Fruit fly (Drosophila melanogaster) whole organism, embryonic: Measurements from ENCODE around the gene CG42759.

Experiments used
- B-H1 ChIP-seq: fragments of 200-800 bp; sonication (Bioruptor generic); IDR thresholded peaks from 3 replicates; pipeline ENCODE4 v1.3.6; 2022; ENCODE audit warnings: missing biosample characterization, missing genetic modification characterization
- BEAF-32 ChIP-seq: fragments of 200-800 bp; sonication (Bioruptor generic); optimal IDR thresholded peaks from 3 replicates; lab custom pipeline; 2017; ENCODE audit warnings: missing biosample characterization, missing genetic modification characterization, mild to moderate bottlenecking, moderate library complexity, missing genetic modification reagents
- Bdp1 ChIP-seq: fragments of 200-800 bp; sonication (Bioruptor generic); optimal IDR thresholded peaks from 3 replicates; lab custom pipeline; 2016; ENCODE audit warnings: missing biosample characterization, missing genetic modification characterization
- Bgb ChIP-seq: fragments of 200-800 bp; sonication (Bioruptor generic); IDR thresholded peaks from 2 replicates; pipeline ENCODE4 v1.3.6; 2022; ENCODE audit warnings: missing biosample characterization, missing genetic modification characterization; ENCODE audit not compliant: partially characterized antibody
- CG10147 ChIP-seq: fragments of 200-800 bp; sonication (Bioruptor generic); optimal IDR thresholded peaks from 2 replicates; lab custom pipeline; 2019; ENCODE audit warnings: missing biosample characterization, mild to moderate bottlenecking, missing genetic modification characterization, moderate library complexity
- CG11504 ChIP-seq: fragments of 200-800 bp; sonication (Bioruptor generic); optimal IDR thresholded peaks from 3 replicates; lab custom pipeline; 2019; ENCODE audit warnings: missing biosample characterization, mild to moderate bottlenecking, missing genetic modification characterization, moderate library complexity
- CG12219 ChIP-seq: fragments of 200-800 bp; sonication (Bioruptor generic); optimal IDR thresholded peaks from 3 replicates; lab custom pipeline; 2018; ENCODE audit warnings: missing biosample characterization, mild to moderate bottlenecking, missing genetic modification characterization
- CG15073 ChIP-seq: fragments of 200-800 bp; sonication (Bioruptor generic); optimal IDR thresholded peaks from 2 replicates; lab custom pipeline; 2016; ENCODE audit warnings: missing biosample characterization, missing genetic modification characterization
- CG17802 ChIP-seq: fragments of 200-800 bp; sonication (Bioruptor generic); optimal IDR thresholded peaks from 2 replicates; lab custom pipeline; 2018; ENCODE audit warnings: missing biosample characterization, mild to moderate bottlenecking, missing genetic modification characterization, moderate library complexity
- CG2120 ChIP-seq: fragments of 200-800 bp; sonication (Bioruptor generic); optimal IDR thresholded peaks from 3 replicates; lab custom pipeline; 2016; ENCODE audit warnings: missing biosample characterization, missing genetic modification characterization
- CG2129 ChIP-seq: fragments of 200-800 bp; sonication (Bioruptor generic); IDR thresholded peaks from 2 replicates; pipeline ENCODE4 v1.3.6; 2022; ENCODE audit warnings: missing biosample characterization, missing genetic modification characterization; ENCODE audit not compliant: partially characterized antibody
- CG2199 ChIP-seq: fragments of 200-800 bp; sonication (Bioruptor generic); IDR thresholded peaks from 3 replicates; pipeline ENCODE4 v1.3.6; 2022; ENCODE audit warnings: missing biosample characterization, missing genetic modification characterization
- CG30403 ChIP-seq: fragments of 200-800 bp; sonication (Bioruptor generic); optimal IDR thresholded peaks from 3 replicates; lab custom pipeline; 2016; ENCODE audit warnings: missing biosample characterization, missing genetic modification characterization
- CG4404 ChIP-seq: fragments of 200-800 bp; sonication (Bioruptor generic); IDR thresholded peaks from 2 replicates; pipeline ENCODE4 v1.3.6; 2022; ENCODE audit warnings: missing biosample characterization, missing genetic modification characterization
- CG4617 ChIP-seq: fragments of 200-800 bp; sonication (Bioruptor generic); optimal IDR thresholded peaks from 3 replicates; lab custom pipeline; 2016; ENCODE audit warnings: missing biosample characterization, missing genetic modification characterization, borderline replicate concordance
- CG4730 ChIP-seq: fragments of 200-800 bp; sonication (Bioruptor generic); IDR thresholded peaks from 2 replicates; pipeline ENCODE4 v1.3.6; 2022; ENCODE audit warnings: missing biosample characterization, missing genetic modification characterization
- CG4854 ChIP-seq: fragments of 200-800 bp; sonication (Bioruptor generic); optimal IDR thresholded peaks from 2 replicates; lab custom pipeline; 2016; ENCODE audit warnings: missing biosample characterization, missing genetic modification characterization, inconsistent platforms
- CG6254 ChIP-seq: fragments of 200-800 bp; sonication (Bioruptor generic); optimal IDR thresholded peaks from 3 replicates; lab custom pipeline; 2017; ENCODE audit warnings: mild to moderate bottlenecking, missing biosample characterization, missing genetic modification reagents, missing genetic modification characterization
- CG7839 ChIP-seq: fragments of 200-800 bp; sonication (Bioruptor generic); optimal IDR thresholded peaks from 3 replicates; lab custom pipeline; 2018; ENCODE audit warnings: missing biosample characterization, mild to moderate bottlenecking, missing genetic modification characterization, moderate library complexity
- CG8359 ChIP-seq: fragments of 200-800 bp; sonication (Bioruptor generic); optimal IDR thresholded peaks from 2 replicates; lab custom pipeline; 2017; ENCODE audit warnings: missing biosample characterization, mild to moderate bottlenecking, missing genetic modification characterization, borderline replicate concordance
- CG8388 ChIP-seq: fragments of 200-800 bp; sonication (Bioruptor generic); optimal IDR thresholded peaks from 2 replicates; lab custom pipeline; 2019; ENCODE audit warnings: missing biosample characterization, mild to moderate bottlenecking, missing genetic modification characterization, moderate library complexity
- CG8924 ChIP-seq: fragments of 200-800 bp; optimal IDR thresholded peaks from 3 replicates; lab custom pipeline; 2019; ENCODE audit warnings: missing biosample characterization, mild to moderate bottlenecking, missing genetic modification characterization, moderate library complexity
- CoRest ChIP-seq: fragments of 200-800 bp; sonication (Bioruptor generic); optimal IDR thresholded peaks from 3 replicates; lab custom pipeline; 2018; ENCODE audit warnings: missing biosample characterization, mild to moderate bottlenecking, missing genetic modification characterization, moderate library complexity
- Deaf1 ChIP-seq: fragments of 200-800 bp; optimal IDR thresholded peaks from 3 replicates; lab custom pipeline; 2019; ENCODE audit warnings: missing biosample characterization, mild to moderate bottlenecking, missing genetic modification characterization, moderate library complexity
- Dek ChIP-seq: fragments of 200-800 bp; sonication (Bioruptor generic); optimal IDR thresholded peaks from 3 replicates; lab custom pipeline; 2019; ENCODE audit warnings: missing biosample characterization, mild to moderate bottlenecking, missing genetic modification characterization, moderate library complexity
- Dll ChIP-seq: fragments of 200-800 bp; sonication (Bioruptor generic); IDR thresholded peaks from 4 replicates; pipeline ENCODE4 v1.3.6; 2022; ENCODE audit warnings: missing biosample characterization, missing genetic modification characterization; ENCODE audit not compliant: partially characterized antibody
- E2f1 ChIP-seq: fragments of 200-800 bp; sonication (Bioruptor generic); IDR thresholded peaks from 2 replicates; pipeline ENCODE4 v1.3.6; 2022; ENCODE audit warnings: missing biosample characterization, missing genetic modification characterization
- E2f2 ChIP-seq: fragments of 200-800 bp; sonication (Bioruptor generic); IDR thresholded peaks from 2 replicates; pipeline ENCODE4 v1.3.6; 2022; ENCODE audit warnings: missing biosample characterization, missing genetic modification characterization
- Fer2 ChIP-seq: fragments of 200-800 bp; sonication (Bioruptor generic); optimal IDR thresholded peaks from 2 replicates; lab custom pipeline; 2018; ENCODE audit warnings: missing biosample characterization, mild to moderate bottlenecking, missing genetic modification characterization, moderate library complexity
- HLH4C ChIP-seq: fragments of 200-800 bp; sonication (Bioruptor generic); IDR thresholded peaks from 3 replicates; pipeline ENCODE4 v1.3.6; 2022; ENCODE audit warnings: missing biosample characterization, missing genetic modification characterization; ENCODE audit not compliant: partially characterized antibody
- ac ChIP-seq: fragments of 200-800 bp; sonication (Bioruptor generic); optimal IDR thresholded peaks from 3 replicates; lab custom pipeline; 2017; ENCODE audit warnings: missing biosample characterization, mild to moderate bottlenecking, missing genetic modification characterization
- ato ChIP-seq: fragments of 200-800 bp; sonication (Bioruptor generic); IDR thresholded peaks from 2 replicates; pipeline ENCODE4 v1.3.6; 2022; ENCODE audit warnings: missing biosample characterization, missing genetic modification characterization; ENCODE audit not compliant: partially characterized antibody
- crc ChIP-seq: fragments of 200-800 bp; sonication (Bioruptor generic); optimal IDR thresholded peaks from 2 replicates; lab custom pipeline; 2016; ENCODE audit warnings: missing biosample characterization, missing genetic modification characterization
- eve ChIP-seq, 2 experiments: fragments of >200 bp; optimal IDR thresholded peaks; 2 replicates each; lab custom pipeline; 2017; ENCODE audit warnings: missing biosample characterization in 2 of 2, missing genetic modification characterization in 2 of 2
- fru ChIP-seq: fragments of >200 bp; optimal IDR thresholded peaks from 2 replicates; lab custom pipeline; 2017
- insv ChIP-seq, 2 experiments: fragments of 200-800 bp; sonication (Bioruptor generic); optimal IDR thresholded peaks; 3 replicates each; lab custom pipeline; 2016 to 2018; ENCODE audit warnings: missing biosample characterization in 2 of 2, missing genetic modification characterization in 2 of 2
- lilli ChIP-seq: fragments of 200-800 bp; sonication (Bioruptor generic); optimal IDR thresholded peaks from 3 replicates; lab custom pipeline; 2016; ENCODE audit warnings: missing biosample characterization, missing genetic modification characterization
- lola ChIP-seq, 3 experiments: fragments of >200 bp in 2 of 3; fragments of 200-800 bp in 1 of 3; sonication (Bioruptor generic) in 1 of 3; optimal IDR thresholded peaks; 2 replicates each; lab custom pipeline; 2017 to 2019; ENCODE audit warnings: missing biosample characterization in 3 of 3, missing genetic modification characterization in 3 of 3, mild to moderate bottlenecking in 1 of 3, moderate library complexity in 1 of 3
- mirr ChIP-seq: fragments of 200-800 bp; sonication (Bioruptor generic); optimal IDR thresholded peaks from 3 replicates; lab custom pipeline; 2018; ENCODE audit warnings: missing biosample characterization, mild to moderate bottlenecking, missing genetic modification characterization
- nmo ChIP-seq: fragments of 200-800 bp; sonication (Bioruptor generic); optimal IDR thresholded peaks from 2 replicates; lab custom pipeline; 2018; ENCODE audit warnings: missing biosample characterization, mild to moderate bottlenecking, missing genetic modification characterization, moderate library complexity
- phol ChIP-seq: fragments of 200-800 bp; sonication (Bioruptor generic); optimal IDR thresholded peaks from 3 replicates; lab custom pipeline; 2018; ENCODE audit warnings: missing biosample characterization, mild to moderate bottlenecking, missing genetic modification characterization, moderate library complexity
- psq ChIP-seq: fragments of 200-800 bp; sonication (Bioruptor generic); optimal IDR thresholded peaks from 2 replicates; lab custom pipeline; 2017; ENCODE audit warnings: missing biosample characterization, missing genetic modification characterization
- ranshi ChIP-seq: fragments of 200-800 bp; sonication (Bioruptor generic); IDR thresholded peaks from 2 replicates; pipeline ENCODE4 v1.3.6; 2022; ENCODE audit warnings: missing biosample characterization, missing genetic modification characterization
- sens ChIP-seq: fragments of 200-800 bp; sonication (Bioruptor generic); peaks from one replicate; lab custom pipeline; 2016; ENCODE audit warnings: missing biosample characterization, missing genetic modification characterization
- sqz ChIP-seq: fragments of 200-800 bp; sonication (Bioruptor generic); optimal IDR thresholded peaks from 3 replicates; lab custom pipeline; 2018; ENCODE audit warnings: missing biosample characterization, mild to moderate bottlenecking, missing genetic modification characterization
- z ChIP-seq: fragments of 200-800 bp; sonication (Bioruptor generic); IDR thresholded peaks from 3 replicates; pipeline ENCODE4 v1.3.6; 2022; ENCODE audit warnings: missing biosample characterization, missing genetic modification characterization
- zen2 ChIP-seq: fragments of 200-800 bp; sonication (Bioruptor generic); IDR thresholded peaks from 3 replicates; pipeline ENCODE4 v1.3.6; 2022; ENCODE audit warnings: missing biosample characterization, missing genetic modification characterization; ENCODE audit not compliant: partially characterized antibody

The CG42759 gene

DNA sequence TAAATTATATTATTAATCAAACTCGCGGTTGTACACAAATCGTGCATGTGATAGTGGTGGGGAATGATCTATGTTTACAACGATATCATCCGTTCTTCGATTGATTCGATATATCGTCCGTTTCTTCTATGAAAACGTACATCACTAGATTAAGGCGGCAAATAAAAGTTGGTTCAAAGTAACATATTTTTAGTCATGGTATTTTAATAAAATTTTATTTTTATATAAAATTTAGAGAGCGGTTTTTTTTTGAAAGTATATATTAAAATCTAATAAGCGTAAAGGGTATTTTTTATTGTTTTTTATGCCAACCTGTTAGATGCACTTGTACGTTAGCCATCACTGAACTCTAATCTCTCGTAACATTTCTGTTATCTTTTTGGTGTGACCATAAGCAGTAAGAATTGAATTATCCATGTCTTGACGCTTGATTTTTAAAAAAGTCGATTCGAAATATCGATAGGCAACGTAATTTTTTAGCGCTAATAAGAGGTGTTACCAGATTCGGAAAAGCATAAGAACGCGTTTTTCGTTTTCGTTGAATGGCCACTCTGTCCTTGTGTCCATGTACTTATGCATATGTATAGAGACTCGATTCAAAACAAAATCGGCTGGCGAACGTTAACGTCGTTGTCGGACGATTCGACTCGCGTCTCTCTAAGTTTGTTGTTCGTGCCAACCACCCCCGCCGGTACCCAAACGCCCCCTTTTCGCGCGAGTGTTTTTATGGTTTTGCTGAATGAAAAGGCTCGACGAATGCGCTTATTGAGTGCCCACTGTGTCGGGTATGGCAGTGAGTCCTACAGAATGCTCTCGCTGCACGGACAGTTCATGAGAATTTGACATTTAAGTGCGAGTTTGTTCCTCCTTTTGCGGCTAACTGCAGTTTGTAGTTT lies 1.5 kb downstream of the CG42759 start, which contains the start of the genes TAF1B and Invadolysin (continued):
- TF ChIP-seq CG4730 (GFP tag; lab: Robert Waterston, UW) = no peak
- TF ChIP-seq E2f1 (GFP tag; lab: Robert Waterston, UW) = no peak
- peak; percentile 97 for TF ChIP-seq Dll (GFP tag; lab: Robert Waterston, UW)
- peak; percentile 61 for TF ChIP-seq CG8924
- TF ChIP-seq lilli (GFP tag; lab: Kevin White, UChicago) = peak; percentile 65
- TF ChIP-seq Fer2 (tag; lab: Kevin White, UChicago) = peak; percentile 32
- peak; percentile 27 for TF ChIP-seq crc (GFP tag; lab: Kevin White, UChicago)
- TF ChIP-seq E2f2 (GFP tag; lab: Robert Waterston, UW) = peak; percentile 96
- TF ChIP-seq phol (tag; lab: Kevin White, UChicago) = peak; percentile 57
- TF ChIP-seq ranshi (GFP tag; lab: Robert Waterston, UW) = peak; percentile 37; the same call in 1 of the 2 replicates
- TF ChIP-seq zen2 (GFP tag; lab: Robert Waterston, UW) = no peak; the same call in 1 of the 3 replicates
- peak; percentile 55 for TF ChIP-seq Dek (tag; lab: Kevin White, UChicago)
- TF ChIP-seq CG6254 (GFP tag; lab: Kevin White, UChicago) = peak; percentile 45
- TF ChIP-seq nmo (GFP tag; lab: Kevin White, UChicago) = peak; percentile 69
- no peak for TF ChIP-seq CG15073 (GFP tag; lab: Kevin White, UChicago)
- TF ChIP-seq CG4404 (GFP tag; lab: Robert Waterston, UW) = no peak
- no peak for TF ChIP-seq psq (GFP tag; lab: Kevin White, UChicago)
- peak; percentile 63 for TF ChIP-seq CG30403 (GFP tag; lab: Kevin White, UChicago)
- peak; percentile 61 for TF ChIP-seq CG11504
- no peak for TF ChIP-seq CG2199 (GFP tag; lab: Robert Waterston, UW)
- no peak for TF ChIP-seq CG17802
- peak; percentile 57 for TF ChIP-seq mirr (GFP tag; lab: Kevin White, UChicago)
- peak; percentile 71; the same call in 2 of the 3 replicates for TF ChIP-seq z (GFP tag; lab: Robert Waterston, UW)
- no peak for TF ChIP-seq Bdp1 (GFP tag; lab: Kevin White, UChicago)
- TF ChIP-seq CG2129 (GFP tag; lab: Robert Waterston, UW) = peak; percentile 39
- TF ChIP-seq CG10147 (GFP tag; lab: Kevin White, UChicago) = peak; percentile 51
- TF ChIP-seq CG12219 = no peak
- peak; percentile 90 for TF ChIP-seq Bgb (GFP tag; lab: Robert Waterston, UW)
- no peak for TF ChIP-seq CG8388 (GFP tag; lab: Kevin White, UChicago)
- peak; percentile 26; the same call in 1 of the 3 replicates for TF ChIP-seq B-H1
- peak in 1 of 2 experiments; percentile 74 for TF ChIP-seq eve (GFP tag; optimal IDR thresholded peaks at IDR 0.05; lab: Kevin White, UChicago)
- TF ChIP-seq CoRest (tag; lab: Kevin White, UChicago) = peak; percentile 67
- TF ChIP-seq CG8359 (GFP tag; lab: Kevin White, UChicago) = no peak
- TF ChIP-seq BEAF-32 (GFP tag; lab: Kevin White, UChicago) = peak; percentile 90
- TF ChIP-seq Deaf1 (tag; lab: Kevin White, UChicago) = peak; percentile 94
- peak; percentile 75 for TF ChIP-seq ato
- TF ChIP-seq CG4617 (GFP tag; lab: Kevin White, UChicago) = peak; percentile 40
- TF ChIP-seq lola (GFP tag; optimal IDR thresholded peaks at IDR 0.05; lab: Kevin White, UChicago) = peak in 1 of 3 experiments; percentile 33
- peak; percentile 2 for TF ChIP-seq CG4854 (GFP tag; lab: Kevin White, UChicago)
- TF ChIP-seq CG2120 (GFP tag; lab: Kevin White, UChicago) = peak; percentile 69
- TF ChIP-seq CG7839 (tag; lab: Kevin White, UChicago) = peak; percentile 31
- TF ChIP-seq sens (GFP tag; lab: Kevin White, UChicago) = peak; percentile 94
- no peak for TF ChIP-seq ac (GFP tag; lab: Kevin White, UChicago)
- TF ChIP-seq HLH4C (GFP tag; lab: Robert Waterston, UW) = peak; percentile 87
- peak in 1 of 2 experiments; percentile 39 for TF ChIP-seq insv (GFP tag; optimal IDR thresholded peaks at IDR 0.05; lab: Kevin White, UChicago)
- no peak for TF ChIP-seq fru (lab: Kevin White, UChicago)
- TF ChIP-seq sqz (GFP tag; lab: Kevin White, UChicago) = no peak
